3 fruit fly cellular contexts compared by ENCODE assay signal in genomic region chr3L:1206682-1207421, dm6.
TF ChIP-seq lines count a peak whose summit lies in the region.

TSS of gene LysB (plus strand) at chr3L:1207371.

- TF ChIP-seq CTCF in whole organism, embryonic (GFP tag; optimal IDR thresholded peaks at IDR 0.05; lab: Kevin White, UChicago), result peak; percentile 13

TF ChIP-seq in whole organism, embryonic, 481 proteins besides CTCF, POLR2A, EP300 and RAD21 (continues in another document):
- TF ChIP-seq dimm (GFP tag; IDR thresholded peaks at IDR 0.05; lab: Robert Waterston, UW) (no peak), Neu2 (GFP tag; optimal IDR thresholded peaks at IDR 0.05; lab: Kevin White, UChicago; ENCODE audit: borderline replicate concordance) (peak; percentile 64), CG1603 (tag; optimal IDR thresholded peaks at IDR 0.05; lab: Kevin White, UChicago) (peak; percentile 15), zen2 (GFP tag; IDR thresholded peaks at IDR 0.05; lab: Robert Waterston, UW; ENCODE audit: partially characterized antibody) (no peak), CG18011 (GFP tag; optimal IDR thresholded peaks at IDR 0.05; lab: Kevin White, UChicago) (peak; percentile 99), CG8290 (GFP tag; optimal IDR thresholded peaks at IDR 0.05; lab: Kevin White, UChicago) (no peak), CG8290 (tag; optimal IDR thresholded peaks at IDR 0.05; lab: Kevin White, UChicago) (peak in 1 of 2 experiments; percentile 32), CG13624 (GFP tag; optimal IDR thresholded peaks at IDR 0.05; lab: Kevin White, UChicago) (peak; percentile 7), lola (GFP tag; optimal IDR thresholded peaks at IDR 0.05; lab: Kevin White, UChicago) (peak in 1 of 3 experiments; percentile 34), CG17361 (GFP tag; IDR thresholded peaks at IDR 0.05; lab: Robert Waterston, UW) (0 out of 3 replicates have a peak, but pooled peaks have one; percentile 16), CG30403 (GFP tag; optimal IDR thresholded peaks at IDR 0.05; lab: Kevin White, UChicago) (no peak), Rfx (GFP tag; IDR thresholded peaks at IDR 0.05; lab: Robert Waterston, UW) (peak; percentile 17; the same call in 1 of the 2 replicates), CG2199 (GFP tag; IDR thresholded peaks at IDR 0.05; lab: Robert Waterston, UW) (peak; percentile 37; the same call in 1 of the 3 replicates), CG17802 (tag; optimal IDR thresholded peaks at IDR 0.05; lab: Kevin White, UChicago) (no peak), Dp (GFP tag; optimal IDR thresholded peaks at IDR 0.05; lab: Kevin White, UChicago) (peak; percentile 59), cad (GFP tag; optimal IDR thresholded peaks at IDR 0.05; lab: Kevin White, UChicago) (no peak), Med (GFP tag; lab: Kevin White, UChicago) (peak; percentile 82), Opbp (GFP tag; IDR thresholded peaks at IDR 0.05; lab: Robert Waterston, UW; ENCODE audit: partially characterized antibody) (peak; percentile 29; the same call in 1 of the 3 replicates), CG16813 (GFP tag; IDR thresholded peaks at IDR 0.05; lab: Robert Waterston, UW; ENCODE audit: partially characterized antibody) (no peak), nmo (GFP tag; optimal IDR thresholded peaks at IDR 0.05; lab: Kevin White, UChicago) (peak; percentile 6), kni (GFP tag; optimal IDR thresholded peaks at IDR 0.05; lab: Kevin White, UChicago) (no peak), stwl (tag; optimal IDR thresholded peaks at IDR 0.05; lab: Kevin White, UChicago) (peak; percentile 66), CG15601 (tag; optimal IDR thresholded peaks at IDR 0.05; lab: Kevin White, UChicago) (peak; percentile 66), wdn (GFP tag; IDR thresholded peaks at IDR 0.05; lab: Robert Waterston, UW) (0 out of 2 replicates have a peak, but pooled peaks have one; percentile 39), CG7987 (GFP tag; optimal IDR thresholded peaks at IDR 0.05; lab: Kevin White, UChicago) (peak; percentile 16), CG6791 (GFP tag; IDR thresholded peaks at IDR 0.05; lab: Robert Waterston, UW; ENCODE audit: partially characterized antibody) (0 out of 3 replicates have a peak, but pooled peaks have one; percentile 18), E2f2 (GFP tag; IDR thresholded peaks at IDR 0.05; lab: Robert Waterston, UW) (peak; percentile 66), CG9932 (GFP tag; IDR thresholded peaks at IDR 0.05; lab: Robert Waterston, UW) (no peak)

TF ChIP-seq in whole organism, prepupa, 60 proteins besides CTCF, POLR2A, EP300 and RAD21:
- TF ChIP-seq fkh (GFP tag; optimal IDR thresholded peaks at IDR 0.05; lab: Kevin White, UChicago), result peak; percentile 33
- TF ChIP-seq CG34406 (GFP tag; optimal IDR thresholded peaks at IDR 0.05; lab: Kevin White, UChicago), result no peak
- no peak for TF ChIP-seq Gug (GFP tag; IDR thresholded peaks at IDR 0.05; lab: Robert Waterston, UW)
- TF ChIP-seq CG6854 (GFP tag; optimal IDR thresholded peaks at IDR 0.05; lab: Kevin White, UChicago), result no peak
- TF ChIP-seq Sox15 (GFP tag; optimal IDR thresholded peaks at IDR 0.05; lab: Kevin White, UChicago), result no peak
- TF ChIP-seq svp (GFP tag; lab: Kevin White, UChicago), result no peak
TF ChIP-seq in whole organism, prepupa: peak in this region for 1.

TF ChIP-seq in whole organism, wandering third instar larva, 38 proteins besides CTCF, POLR2A, EP300 and RAD21:
- TF ChIP-seq N (GFP tag; optimal IDR thresholded peaks at IDR 0.05; lab: Kevin White, UChicago) (peak; percentile 11), Myc (optimal IDR thresholded peaks at IDR 0.05; lab: Kevin White, UChicago) (peak; percentile 85), Rel (GFP tag; optimal IDR thresholded peaks at IDR 0.05; lab: Kevin White, UChicago) (no peak), Rel (tag; optimal IDR thresholded peaks at IDR 0.05; lab: Kevin White, UChicago) (peak; percentile 18), dl (GFP tag; optimal IDR thresholded peaks at IDR 0.05; lab: Kevin White, UChicago; ENCODE audit: insufficient read depth in 1 of 2, partially characterized antibody in 2 of 2) (peak; percentile 64 to 80), Vsx2 (GFP tag; optimal IDR thresholded peaks at IDR 0.05; lab: Kevin White, UChicago; ENCODE audit: partially characterized antibody) (peak; percentile 86), Jra (GFP tag; optimal IDR thresholded peaks at IDR 0.05; lab: Kevin White, UChicago) (no peak), Dif (GFP tag; optimal IDR thresholded peaks at IDR 0.05; lab: Kevin White, UChicago; ENCODE audit: partially characterized antibody) (peak; percentile 96), Mio (GFP tag; optimal IDR thresholded peaks at IDR 0.05; lab: Kevin White, UChicago) (no peak)
TF ChIP-seq in whole organism, wandering third instar larva: peak in this region for 6.
